Worm (Caenorhabditis elegans) whole organism, mixed stage, embryonic: ENCODE data around the gene B0393.9.

Experiments
- ces-1 ChIP-seq: fragments of 150-350 bp; optimal IDR thresholded peaks from 2 replicates; lab custom pipeline; 2014; ENCODE audit warnings: missing biosample characterization, missing genetic modification reagents, missing genetic modification characterization
- elt-3 ChIP-seq: fragments of 150-350 bp; optimal IDR thresholded peaks from 2 replicates; lab custom pipeline; 2014; ENCODE audit warnings: missing biosample characterization, missing genetic modification characterization
- lin-13 ChIP-seq: fragments of 150-350 bp; optimal IDR thresholded peaks from 2 replicates; lab custom pipeline; 2014; ENCODE audit warnings: missing biosample characterization, missing genetic modification characterization
- mls-2 ChIP-seq: sonication (generic microtip); optimal IDR thresholded peaks from 2 replicates; lab custom pipeline; 2016; ENCODE audit warnings: mild to moderate bottlenecking, missing genetic modification characterization, moderate library complexity, missing compliant biosample characterization
- nhr-12 ChIP-seq: fragments of 150-350 bp; optimal IDR thresholded peaks from 2 replicates; lab custom pipeline; 2014; ENCODE audit warnings: missing biosample characterization, missing genetic modification characterization
- nhr-28 ChIP-seq: fragments of 150-350 bp; optimal IDR thresholded peaks from 2 replicates; lab custom pipeline; 2014; ENCODE audit warnings: missing biosample characterization, missing genetic modification characterization
- snpc-4 ChIP-seq: fragments of 150-350 bp; optimal IDR thresholded peaks from 2 replicates; lab custom pipeline; 2014; ENCODE audit warnings: missing biosample characterization, missing genetic modification characterization
- tbx-8 ChIP-seq: fragments of 200-800 bp; sonication (Bioruptor generic); optimal IDR thresholded peaks from 2 replicates; lab custom pipeline; 2018; ENCODE audit warnings: mild to moderate bottlenecking, missing genetic modification characterization, moderate library complexity, missing compliant biosample characterization

DNA sequence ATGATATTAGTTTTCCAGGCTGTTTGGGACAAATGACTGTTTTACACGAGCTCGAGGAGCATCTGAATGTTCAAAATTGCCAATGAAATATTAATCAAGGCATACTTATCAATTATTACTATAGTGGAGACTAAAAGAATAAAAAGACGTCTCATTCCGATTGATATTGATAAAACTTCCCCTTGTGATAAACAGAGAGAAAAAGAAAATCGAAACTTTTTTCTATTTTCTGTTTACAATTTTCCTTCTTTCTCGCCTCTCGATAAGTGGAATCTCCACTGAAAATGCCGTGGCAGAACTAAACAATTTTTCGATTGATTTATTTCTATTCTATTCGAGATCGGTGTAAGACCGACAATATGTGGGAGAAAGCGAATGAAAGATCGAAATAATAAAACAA is at the start of gene B0393.9:
- TF ChIP-seq mls-2 (tag; lab: Kevin White, UChicago) (no peak), nhr-28 (tag; lab: Kevin White, UChicago) (no peak), lin-13 (tag; lab: Kevin White, UChicago) (no peak), snpc-4 (tag; lab: Kevin White, UChicago) (no peak), nhr-12 (tag; lab: Kevin White, UChicago) (no peak), ces-1 (GFP tag; lab: Kevin White, UChicago) (no peak), elt-3 (tag; lab: Kevin White, UChicago) (no peak), tbx-8 (no peak)
